Fruit fly (Drosophila melanogaster) whole organism, embryonic: Measurements from ENCODE around the gene Rab3GAP1.

Experiments used
- Adf1 ChIP-seq: fragments of 200-800 bp; sonication (Bioruptor generic); IDR thresholded peaks from 2 replicates; pipeline ENCODE4 v1.3.6; 2022; ENCODE audit warnings: missing biosample characterization, missing genetic modification characterization
- B-H1 ChIP-seq: fragments of 200-800 bp; sonication (Bioruptor generic); IDR thresholded peaks from 3 replicates; pipeline ENCODE4 v1.3.6; 2022; ENCODE audit warnings: missing biosample characterization, missing genetic modification characterization
- CG11085 ChIP-seq: fragments of 200-800 bp; sonication (Bioruptor generic); IDR thresholded peaks from 2 replicates; pipeline ENCODE4 v1.3.6; 2022; ENCODE audit warnings: missing biosample characterization, missing genetic modification characterization
- CG11696 ChIP-seq: fragments of 200-800 bp; sonication (Bioruptor generic); IDR thresholded peaks from 2 replicates; pipeline ENCODE4 v1.3.6; 2022; ENCODE audit warnings: missing biosample characterization, missing genetic modification characterization
- CG12744 ChIP-seq: fragments of 200-800 bp; sonication (Bioruptor generic); optimal IDR thresholded peaks from 2 replicates; lab custom pipeline; 2016; ENCODE audit warnings: missing biosample characterization, missing genetic modification characterization
- CG12769 ChIP-seq: fragments of 200-800 bp; sonication (Bioruptor generic); optimal IDR thresholded peaks from 2 replicates; lab custom pipeline; 2019; ENCODE audit warnings: missing biosample characterization, mild to moderate bottlenecking, missing genetic modification characterization, moderate library complexity
- CG12942 ChIP-seq: fragments of 200-800 bp; sonication (Bioruptor generic); optimal IDR thresholded peaks from 3 replicates; lab custom pipeline; 2016; ENCODE audit warnings: missing biosample characterization, missing genetic modification characterization
- CG15011 ChIP-seq: fragments of 200-800 bp; sonication (Bioruptor generic); optimal IDR thresholded peaks from 3 replicates; lab custom pipeline; 2018; ENCODE audit warnings: missing biosample characterization, mild to moderate bottlenecking, missing genetic modification characterization
- CG17359 ChIP-seq: fragments of 200-800 bp; sonication (Bioruptor generic); optimal IDR thresholded peaks from 3 replicates; lab custom pipeline; 2018; ENCODE audit warnings: missing biosample characterization, mild to moderate bottlenecking, missing genetic modification characterization, moderate library complexity
- CG17568 ChIP-seq: fragments of 200-800 bp; sonication (Bioruptor generic); optimal IDR thresholded peaks from 2 replicates; lab custom pipeline; 2018; ENCODE audit warnings: missing biosample characterization, mild to moderate bottlenecking, missing genetic modification characterization, moderate library complexity
- CG17829 ChIP-seq: fragments of 200-800 bp; optimal IDR thresholded peaks from 2 replicates; lab custom pipeline; 2019; ENCODE audit warnings: missing biosample characterization, mild to moderate bottlenecking, missing genetic modification characterization, moderate library complexity
- CG18262 ChIP-seq: fragments of 200-800 bp; optimal IDR thresholded peaks from 3 replicates; lab custom pipeline; 2019; ENCODE audit warnings: missing biosample characterization, mild to moderate bottlenecking, missing genetic modification characterization, moderate library complexity
- CG1832 ChIP-seq: fragments of 200-800 bp; sonication (Bioruptor generic); optimal IDR thresholded peaks from 2 replicates; lab custom pipeline; 2017; ENCODE audit warnings: missing biosample characterization, mild to moderate bottlenecking, missing genetic modification characterization, inconsistent platforms
- CG18476 ChIP-seq: fragments of 200-800 bp; sonication (Bioruptor generic); optimal IDR thresholded peaks from 2 replicates; lab custom pipeline; 2016; ENCODE audit warnings: missing biosample characterization, mild to moderate bottlenecking, missing genetic modification characterization
- CG4820 ChIP-seq: fragments of 200-800 bp; sonication (Bioruptor generic); optimal IDR thresholded peaks from 3 replicates; lab custom pipeline; 2016; ENCODE audit warnings: missing biosample characterization, missing genetic modification characterization
- CG7745 ChIP-seq: fragments of 200-800 bp; sonication (Bioruptor generic); optimal IDR thresholded peaks from 2 replicates; lab custom pipeline; 2018; ENCODE audit warnings: missing biosample characterization, mild to moderate bottlenecking, missing genetic modification characterization, moderate library complexity
- CG7786 ChIP-seq: fragments of 200-800 bp; sonication (Bioruptor generic); optimal IDR thresholded peaks from 2 replicates; lab custom pipeline; 2016; ENCODE audit warnings: missing biosample characterization, missing genetic modification characterization
- CG7963 ChIP-seq: fragments of 200-800 bp; sonication (Bioruptor generic); IDR thresholded peaks from 3 replicates; pipeline ENCODE4 v1.3.6; 2022; ENCODE audit warnings: missing biosample characterization, missing genetic modification characterization; ENCODE audit not compliant: partially characterized antibody
- CG8478 ChIP-seq: fragments of >200 bp; optimal IDR thresholded peaks from 2 replicates; lab custom pipeline; 2018
- Chrac-16 ChIP-seq: fragments of 200-800 bp; sonication (Bioruptor generic); optimal IDR thresholded peaks from 3 replicates; lab custom pipeline; 2016; ENCODE audit warnings: missing biosample characterization, missing genetic modification characterization
- Deaf1 ChIP-seq: fragments of 200-800 bp; optimal IDR thresholded peaks from 3 replicates; lab custom pipeline; 2019; ENCODE audit warnings: missing biosample characterization, mild to moderate bottlenecking, missing genetic modification characterization, moderate library complexity
- Dfd ChIP-seq, 2 experiments: fragments of >200 bp; optimal IDR thresholded peaks; 2 replicates each; lab custom pipeline; 2017; ENCODE audit warnings: missing biosample characterization in 2 of 2, missing genetic modification characterization in 2 of 2
- Eip74EF ChIP-seq, 2 experiments: fragments of 200-800 bp in 1 of 2; fragments of >200 bp in 1 of 2; sonication (Bioruptor generic) in 1 of 2; optimal IDR thresholded peaks; 2 replicates each; lab custom pipeline; 2017 to 2019; ENCODE audit warnings: missing biosample characterization in 2 of 2, missing genetic modification characterization in 2 of 2, mild to moderate bottlenecking in 1 of 2, moderate library complexity in 1 of 2
- Hey ChIP-seq: fragments of 200-800 bp; sonication (Bioruptor generic); optimal IDR thresholded peaks from 3 replicates; lab custom pipeline; 2018; ENCODE audit warnings: missing biosample characterization, mild to moderate bottlenecking, missing genetic modification characterization
- HmgZ ChIP-seq: fragments of 200-800 bp; sonication (Bioruptor generic); optimal IDR thresholded peaks from 2 replicates; lab custom pipeline; 2018; ENCODE audit warnings: missing biosample characterization, mild to moderate bottlenecking, missing genetic modification characterization
- NFAT ChIP-seq: fragments of 200-800 bp; sonication (Bioruptor generic); IDR thresholded peaks from 2 replicates; pipeline ENCODE4 v1.3.6; 2022; ENCODE audit warnings: missing biosample characterization, missing genetic modification characterization
- Trl ChIP-seq, 3 experiments: fragments of >200 bp in 2 of 3; fragments of 200-800 bp in 1 of 3; sonication (Bioruptor generic) in 1 of 3; optimal IDR thresholded peaks; 2 replicates in 1 of 3; 3 replicates in 2 of 3; lab custom pipeline; 2016 to 2017; ENCODE audit warnings: missing biosample characterization in 1 of 3, missing genetic modification characterization in 1 of 3
- al ChIP-seq: fragments of 200-800 bp; sonication (Bioruptor generic); IDR thresholded peaks from 2 replicates; pipeline ENCODE4 v1.3.6; 2022; ENCODE audit warnings: missing biosample characterization, missing genetic modification characterization
- bab2 ChIP-seq: fragments of 200-800 bp; sonication (Bioruptor generic); optimal IDR thresholded peaks from 2 replicates; lab custom pipeline; 2016; ENCODE audit warnings: missing biosample characterization, missing genetic modification characterization
- chm ChIP-seq: fragments of 200-800 bp; sonication (Bioruptor generic); IDR thresholded peaks from 2 replicates; pipeline ENCODE4 v1.3.6; 2022; ENCODE audit warnings: missing biosample characterization, missing genetic modification characterization
- dmrt99B ChIP-seq: fragments of 200-800 bp; sonication (Bioruptor generic); optimal IDR thresholded peaks from 2 replicates; lab custom pipeline; 2018; ENCODE audit warnings: missing biosample characterization, mild to moderate bottlenecking, missing genetic modification characterization, moderate library complexity
- exex ChIP-seq: fragments of 200-800 bp; sonication (Bioruptor generic); optimal IDR thresholded peaks from 4 replicates; lab custom pipeline; 2018; ENCODE audit warnings: missing biosample characterization, mild to moderate bottlenecking, missing genetic modification characterization, moderate library complexity
- grn ChIP-seq: fragments of 200-800 bp; sonication (Bioruptor generic); optimal IDR thresholded peaks from 3 replicates; lab custom pipeline; 2017; ENCODE audit warnings: missing biosample characterization, missing genetic modification characterization
- her ChIP-seq: fragments of 200-800 bp; sonication (Bioruptor generic); optimal IDR thresholded peaks from 2 replicates; lab custom pipeline; 2016; ENCODE audit warnings: missing biosample characterization, missing genetic modification characterization
- hkb ChIP-seq, 2 experiments: fragments of 200-800 bp in 1 of 2; fragments of >200 bp in 1 of 2; sonication (Bioruptor generic) in 1 of 2; IDR thresholded peaks in 1 of 2; optimal IDR thresholded peaks in 1 of 2; 2 replicates each; pipeline versions ENCODE4 v1.3.6 to Lab custom; 2017 to 2022; ENCODE audit warnings: missing biosample characterization in 1 of 2, missing genetic modification characterization in 1 of 2
- maf-S ChIP-seq: fragments of 200-800 bp; sonication (Bioruptor generic); optimal IDR thresholded peaks from 2 replicates; lab custom pipeline; 2016; ENCODE audit warnings: missing biosample characterization, missing genetic modification characterization
- nerfin-2 ChIP-seq: fragments of 200-800 bp; sonication (Bioruptor generic); IDR thresholded peaks from 2 replicates; pipeline ENCODE4 v1.3.6; 2022; ENCODE audit warnings: missing biosample characterization, missing genetic modification characterization; ENCODE audit not compliant: partially characterized antibody
- peb ChIP-seq: fragments of 200-800 bp; sonication (Bioruptor generic); IDR thresholded peaks from 2 replicates; pipeline ENCODE4 v1.3.6; 2022; ENCODE audit warnings: missing biosample characterization, missing genetic modification characterization
- pho ChIP-seq: fragments of 200-800 bp; sonication (Bioruptor generic); optimal IDR thresholded peaks from 2 replicates; lab custom pipeline; 2016; ENCODE audit warnings: missing biosample characterization, missing genetic modification characterization
- pros ChIP-seq: fragments of 200-800 bp; sonication (Bioruptor generic); optimal IDR thresholded peaks from 3 replicates; lab custom pipeline; 2019; ENCODE audit warnings: missing biosample characterization, mild to moderate bottlenecking, missing genetic modification characterization, moderate library complexity
- ranshi ChIP-seq: fragments of 200-800 bp; sonication (Bioruptor generic); IDR thresholded peaks from 2 replicates; pipeline ENCODE4 v1.3.6; 2022; ENCODE audit warnings: missing biosample characterization, missing genetic modification characterization
- sens ChIP-seq: fragments of 200-800 bp; sonication (Bioruptor generic); peaks from one replicate; lab custom pipeline; 2016; ENCODE audit warnings: missing biosample characterization, missing genetic modification characterization
- sisA ChIP-seq: fragments of 200-800 bp; sonication (Bioruptor generic); IDR thresholded peaks from 2 replicates; pipeline ENCODE4 v1.3.6; 2022; ENCODE audit warnings: missing biosample characterization, missing genetic modification characterization
- slbo ChIP-seq: fragments of 200-800 bp; sonication (Bioruptor generic); IDR thresholded peaks from 2 replicates; pipeline ENCODE4 v1.3.6; 2022; ENCODE audit warnings: missing biosample characterization, missing genetic modification characterization
- sob ChIP-seq: fragments of 200-800 bp; sonication (Bioruptor generic); IDR thresholded peaks from 2 replicates; pipeline ENCODE4 v1.3.6; 2022; ENCODE audit warnings: missing biosample characterization, missing genetic modification characterization
- sqz ChIP-seq: fragments of 200-800 bp; sonication (Bioruptor generic); optimal IDR thresholded peaks from 3 replicates; lab custom pipeline; 2018; ENCODE audit warnings: missing biosample characterization, mild to moderate bottlenecking, missing genetic modification characterization
- stc ChIP-seq: fragments of 200-800 bp; sonication (Bioruptor generic); IDR thresholded peaks from 2 replicates; pipeline ENCODE4 v1.3.6; 2022; ENCODE audit warnings: missing biosample characterization, missing genetic modification characterization
- tgo ChIP-seq: fragments of 200-800 bp; sonication (Bioruptor generic); IDR thresholded peaks from 3 replicates; pipeline ENCODE4 v1.3.6; 2022; ENCODE audit warnings: missing biosample characterization, missing genetic modification characterization

The Rab3GAP1 gene

DNA sequence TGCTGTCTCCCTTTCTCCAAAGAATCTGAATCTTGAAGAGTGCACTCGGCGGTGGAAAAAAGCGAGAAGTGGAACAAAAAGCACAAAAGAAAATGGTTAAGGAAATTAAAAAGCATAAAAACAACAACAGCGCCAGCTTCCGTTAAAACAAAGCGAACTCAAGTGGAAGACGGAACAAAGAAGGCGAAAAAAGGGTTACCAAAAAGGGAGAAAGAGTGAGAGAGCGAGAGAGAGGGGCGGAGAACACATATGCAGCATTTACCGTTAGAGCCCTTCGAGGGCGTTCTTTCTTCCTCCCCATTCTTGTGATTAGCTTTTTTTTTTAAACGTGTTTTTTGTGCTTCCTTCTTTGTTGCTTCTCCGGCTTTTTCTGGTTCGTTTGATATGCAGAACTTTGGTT lies 47.2 kb upstream of the Rab3GAP1 start (continued):
- TF ChIP-seq Hey (no peak), CG8478 (lab: Kevin White, UChicago) (no peak), Trl (optimal IDR thresholded peaks at IDR 0.05; lab: Kevin White, UChicago) (peak in 1 of 2 experiments; percentile 14), Trl (GFP tag; optimal IDR thresholded peaks at IDR 0.05; lab: Kevin White, UChicago) (no peak), Dfd (GFP tag; optimal IDR thresholded peaks at IDR 0.05; lab: Kevin White, UChicago) (no peak), CG18476 (GFP tag; lab: Kevin White, UChicago) (no peak), CG7745 (tag; lab: Kevin White, UChicago) (no peak), CG17829 (tag; lab: Kevin White, UChicago) (no peak), CG1832 (peak; percentile 7), CG7963 (GFP tag; lab: Robert Waterston, UW) (no peak)

DNA sequence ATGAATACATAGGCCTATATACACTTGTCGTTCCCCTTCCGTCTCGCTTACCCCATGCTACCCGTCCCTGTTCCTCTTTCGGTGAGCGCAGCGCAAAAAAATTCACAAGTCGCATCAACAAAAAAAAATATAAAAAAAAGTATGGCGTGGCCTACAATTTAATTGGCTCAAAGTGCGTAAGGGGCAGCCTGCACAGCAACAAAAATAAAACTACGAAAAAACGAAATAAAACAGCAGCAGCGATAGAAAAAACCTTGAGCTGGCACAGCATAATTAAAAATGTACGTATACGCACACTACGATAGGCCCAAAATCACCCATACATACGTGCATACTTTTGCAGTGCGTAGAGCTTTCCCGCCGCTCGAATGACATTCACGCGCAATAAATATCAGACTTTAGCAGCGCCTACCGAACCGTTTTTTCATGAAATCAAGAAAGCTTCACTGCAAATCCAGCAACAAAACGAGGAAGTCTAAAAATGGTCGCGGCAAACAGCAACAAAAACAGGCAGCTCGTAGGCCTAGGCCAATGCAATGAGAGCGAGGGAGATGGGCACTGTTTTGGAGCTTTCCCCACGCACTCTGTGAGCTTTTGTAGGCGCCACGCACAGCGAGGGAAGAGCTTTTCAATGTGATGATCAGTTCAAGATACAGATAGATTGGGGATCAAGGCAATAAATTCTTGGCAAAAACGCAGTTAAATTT lies 46.0 kb upstream of the Rab3GAP1 start:
- TF ChIP-seq sisA (GFP tag; lab: Robert Waterston, UW), result no peak
- no peak for TF ChIP-seq peb
- TF ChIP-seq CG4820 (GFP tag; lab: Kevin White, UChicago), result no peak
- no peak for TF ChIP-seq al (GFP tag; lab: Robert Waterston, UW)
- peak in 1 of 2 experiments; percentile 99 for TF ChIP-seq Eip74EF (GFP tag; optimal IDR thresholded peaks at IDR 0.05; lab: Kevin White, UChicago)
- peak; percentile 29 for TF ChIP-seq HmgZ (tag; lab: Kevin White, UChicago)
- TF ChIP-seq CG12744 (GFP tag; lab: Kevin White, UChicago), result no peak
- no peak for TF ChIP-seq CG18262 (tag; lab: Kevin White, UChicago)
- no peak for TF ChIP-seq CG11085 (GFP tag; lab: Robert Waterston, UW)
- peak; percentile 50; the same call in 1 of the 2 replicates for TF ChIP-seq Adf1 (GFP tag; lab: Robert Waterston, UW)
- TF ChIP-seq ranshi (GFP tag; lab: Robert Waterston, UW), result no peak
- no peak for TF ChIP-seq Chrac-16 (GFP tag; lab: Kevin White, UChicago)
- TF ChIP-seq grn, result peak; percentile 93
- peak; percentile 6 for TF ChIP-seq pho
- TF ChIP-seq CG11696 (GFP tag; lab: Robert Waterston, UW), result no peak
- no peak for TF ChIP-seq B-H1 (GFP tag; lab: Robert Waterston, UW)
- no peak for TF ChIP-seq tgo (GFP tag; lab: Robert Waterston, UW)
- no peak for TF ChIP-seq her
- no peak for TF ChIP-seq bab2 (GFP tag; lab: Kevin White, UChicago)
- TF ChIP-seq CG17568 (GFP tag; lab: Kevin White, UChicago), result peak; percentile 24
- TF ChIP-seq CG15011 (GFP tag; lab: Kevin White, UChicago), result no peak
- TF ChIP-seq CG17359, result peak; percentile 21
- peak; percentile 53 for TF ChIP-seq CG1832
- no peak for TF ChIP-seq hkb (optimal IDR thresholded peaks at IDR 0.05; lab: Kevin White, UChicago)
- TF ChIP-seq hkb (GFP tag; IDR thresholded peaks at IDR 0.05; lab: Robert Waterston, UW), result 0 out of 2 replicates have a peak, but pooled peaks have one; percentile 41
- peak; percentile 63 for TF ChIP-seq sens
- peak; percentile 70 for TF ChIP-seq exex (tag; lab: Kevin White, UChicago)
- no peak for TF ChIP-seq nerfin-2 (GFP tag; lab: Robert Waterston, UW)
- no peak for TF ChIP-seq maf-S (GFP tag; lab: Kevin White, UChicago)
- TF ChIP-seq pros (GFP tag; lab: Kevin White, UChicago), result no peak
- peak; percentile 85 for TF ChIP-seq sqz (GFP tag; lab: Kevin White, UChicago)
- TF ChIP-seq NFAT (GFP tag; lab: Robert Waterston, UW), result no peak; the same call in 1 of the 2 replicates
- no peak for TF ChIP-seq dmrt99B (tag; lab: Kevin White, UChicago)
- TF ChIP-seq CG7786 (GFP tag; lab: Kevin White, UChicago), result no peak
- peak; percentile 12; the same call in 1 of the 2 replicates for TF ChIP-seq stc
- no peak for TF ChIP-seq CG12942 (GFP tag; lab: Kevin White, UChicago)
- TF ChIP-seq CG12769, result peak; percentile 51
- TF ChIP-seq sob (GFP tag; lab: Robert Waterston, UW), result peak; percentile 26; the same call in 1 of the 2 replicates
- peak; percentile 50 for TF ChIP-seq Deaf1
- TF ChIP-seq chm (GFP tag; lab: Robert Waterston, UW), result peak; percentile 58; the same call in 1 of the 2 replicates
- no peak for TF ChIP-seq slbo (GFP tag; lab: Robert Waterston, UW)
